Worm (Caenorhabditis elegans) whole organism, L1 larva: ENCODE measurements around the gene F09E10.5.

Source experiments
- C04F5.9 ChIP-seq: sonication (generic microtip); optimal IDR thresholded peaks from 2 replicates; lab custom pipeline; 2016; ENCODE audit warnings: missing genetic modification characterization, missing compliant biosample characterization
- C16A3.4 ChIP-seq: fragments of 150-350 bp; optimal IDR thresholded peaks from 2 replicates; lab custom pipeline; 2014; ENCODE audit warnings: missing biosample characterization, missing genetic modification characterization
- C34B4.2 ChIP-seq: sonication (generic microtip); optimal IDR thresholded peaks from 2 replicates; lab custom pipeline; 2017; ENCODE audit warnings: mild to moderate bottlenecking, missing genetic modification characterization, missing compliant biosample characterization
- Y116A8C.19 ChIP-seq: sonication (generic microtip); optimal IDR thresholded peaks from 2 replicates; lab custom pipeline; 2016; ENCODE audit warnings: missing compliant biosample characterization, missing genetic modification characterization, borderline replicate concordance
- alr-1 ChIP-seq: fragments of 200-800 bp; sonication (Bioruptor generic); optimal IDR thresholded peaks from 2 replicates; lab custom pipeline; 2018; ENCODE audit warnings: borderline replicate concordance, mild to moderate bottlenecking, missing genetic modification characterization, missing compliant biosample characterization
- ama-1 ChIP-seq: fragments of 150-350 bp; optimal IDR thresholded peaks from 2 replicates; lab custom pipeline; 2014
- blmp-1 ChIP-seq: fragments of 150-350 bp; optimal IDR thresholded peaks from 2 replicates; lab custom pipeline; 2014; ENCODE audit warnings: missing biosample characterization, missing genetic modification characterization
- ceh-90 ChIP-seq: sonication (generic microtip); optimal IDR thresholded peaks from 2 replicates; lab custom pipeline; 2016; ENCODE audit warnings: missing genetic modification characterization, missing compliant biosample characterization
- dpl-1 ChIP-seq, 3 experiments: fragments of 150-350 bp in 2 of 3; sonication (generic microtip) in 1 of 3; optimal IDR thresholded peaks; 2 replicates each; lab custom pipeline; 2014 to 2017; ENCODE audit warnings: missing biosample characterization in 3 of 3, missing genetic modification characterization in 3 of 3, missing genetic modification reagents in 3 of 3
- dsc-1 ChIP-seq: sonication (generic microtip); optimal IDR thresholded peaks from 2 replicates; lab custom pipeline; 2016; ENCODE audit warnings: mild to moderate bottlenecking, missing genetic modification characterization, missing compliant biosample characterization
- efl-1 ChIP-seq, 4 experiments: fragments of 150-350 bp; optimal IDR thresholded peaks in 3 of 4; peaks in 1 of 4; 1 replicate in 1 of 4; 2 replicates in 3 of 4; lab custom pipeline; 2014; ENCODE audit warnings: missing biosample characterization in 2 of 4, missing genetic modification characterization in 2 of 4, missing genetic modification reagents in 2 of 4
- egl-13 ChIP-seq: sonication (generic microtip); optimal IDR thresholded peaks from 2 replicates; lab custom pipeline; 2016; ENCODE audit warnings: missing genotype, missing genetic modification reagents, missing genetic modification characterization, missing compliant biosample characterization
- elt-3 ChIP-seq, 6 experiments: fragments of 150-350 bp in 1 of 6; sonication (generic microtip); optimal IDR thresholded peaks; 2 replicates each; lab custom pipeline; 2017 to 2018; ENCODE audit warnings: missing biosample characterization in 6 of 6, missing genetic modification characterization in 6 of 6, inconsistent platforms in 1 of 6
- fkh-4 ChIP-seq: sonication (generic microtip); optimal IDR thresholded peaks from 2 replicates; lab custom pipeline; 2016; ENCODE audit warnings: missing compliant biosample characterization, missing genetic modification characterization, borderline replicate concordance
- fkh-8 ChIP-seq: sonication (generic microtip); optimal IDR thresholded peaks from 2 replicates; lab custom pipeline; 2016; ENCODE audit warnings: mild to moderate bottlenecking, missing genetic modification characterization, missing compliant biosample characterization
- fos-1 ChIP-seq: fragments of 150-350 bp; optimal IDR thresholded peaks from 2 replicates; lab custom pipeline; 2014; ENCODE audit warnings: missing biosample characterization, missing genetic modification characterization
- grh-1 ChIP-seq: fragments of 200-800 bp; sonication (Bioruptor generic); IDR thresholded peaks from 2 replicates; pipeline ENCODE4 v1.3.6; 2022; ENCODE audit warnings: missing genetic modification reagents, missing genetic modification characterization, missing compliant biosample characterization
- hpl-2 ChIP-seq: fragments of 150-350 bp; optimal IDR thresholded peaks from 2 replicates; lab custom pipeline; 2014; ENCODE audit warnings: missing biosample characterization, missing genetic modification reagents, missing genetic modification characterization
- irx-1 ChIP-seq: sonication (generic microtip); optimal IDR thresholded peaks from 2 replicates; lab custom pipeline; 2016; ENCODE audit warnings: missing genetic modification characterization, missing compliant biosample characterization
- lin-13 ChIP-seq: fragments of 150-350 bp; optimal IDR thresholded peaks from 2 replicates; lab custom pipeline; 2014; ENCODE audit warnings: missing biosample characterization, missing genetic modification reagents, missing genetic modification characterization
- lin-15B ChIP-seq: fragments of 150-350 bp; sonication (generic microtip); optimal IDR thresholded peaks from 3 replicates; lab custom pipeline; 2014; ENCODE audit warnings: missing biosample characterization, missing genetic modification characterization
- lin-35 ChIP-seq, 2 experiments: fragments of 150-350 bp; optimal IDR thresholded peaks; 2 replicates each; lab custom pipeline; 2014; ENCODE audit warnings: missing biosample characterization in 2 of 2, missing genetic modification characterization in 2 of 2, missing genetic modification reagents in 2 of 2
- mab-9 ChIP-seq: fragments of 200-800 bp; sonication (Bioruptor generic); IDR thresholded peaks from 2 replicates; pipeline ENCODE4 v1.3.6; 2022; ENCODE audit warnings: missing genetic modification reagents, missing genetic modification characterization, missing compliant biosample characterization
- mep-1 ChIP-seq: fragments of 150-350 bp; optimal IDR thresholded peaks from 2 replicates; lab custom pipeline; 2014; ENCODE audit warnings: missing biosample characterization, missing genetic modification characterization
- nhr-12 ChIP-seq: sonication (generic microtip); optimal IDR thresholded peaks from 2 replicates; lab custom pipeline; 2017; ENCODE audit warnings: missing biosample characterization, missing genetic modification characterization
- nhr-19 ChIP-seq: fragments of 200-800 bp; sonication (Bioruptor generic); conservative IDR thresholded peaks from 2 replicates; pipeline ENCODE4 v1.3.6; 2022; ENCODE audit warnings: missing genetic modification characterization, missing compliant biosample characterization
- nhr-20 ChIP-seq: sonication (generic microtip); optimal IDR thresholded peaks from 2 replicates; lab custom pipeline; 2016; ENCODE audit warnings: mild to moderate bottlenecking, missing genetic modification characterization, missing compliant biosample characterization
- nhr-237 ChIP-seq: fragments of 150-350 bp; optimal IDR thresholded peaks from 2 replicates; lab custom pipeline; 2014; ENCODE audit warnings: missing biosample characterization, missing genetic modification characterization
- nhr-47 ChIP-seq: sonication (generic microtip); optimal IDR thresholded peaks from 2 replicates; lab custom pipeline; 2016; ENCODE audit warnings: mild to moderate bottlenecking, missing genetic modification characterization, moderate library complexity, missing compliant biosample characterization
- nhr-77 ChIP-seq: fragments of 150-350 bp; optimal IDR thresholded peaks from 2 replicates; lab custom pipeline; 2014; ENCODE audit warnings: missing biosample characterization, missing genetic modification characterization
- nhr-85 ChIP-seq: sonication (generic microtip); peaks from one replicate; lab custom pipeline; 2016; ENCODE audit warnings: missing genetic modification characterization, inconsistent platforms, missing compliant biosample characterization
- nhr-90 ChIP-seq: sonication (generic microtip); optimal IDR thresholded peaks from 2 replicates; lab custom pipeline; 2016; ENCODE audit warnings: mild to moderate bottlenecking, missing genetic modification characterization, missing compliant biosample characterization; ENCODE audit not compliant: poor library complexity
- pag-3 ChIP-seq: sonication (generic microtip); optimal IDR thresholded peaks from 2 replicates; lab custom pipeline; 2017; ENCODE audit warnings: missing genetic modification characterization, mild to moderate bottlenecking, missing compliant biosample characterization, antibody characterized with exemption, borderline replicate concordance; ENCODE audit not compliant: insufficient read depth
- pax-3 ChIP-seq: fragments of 200-800 bp; sonication (Bioruptor generic); optimal IDR thresholded peaks from 2 replicates; lab custom pipeline; 2018; ENCODE audit warnings: mild to moderate bottlenecking, missing genetic modification characterization, moderate library complexity, missing compliant biosample characterization
- pqm-1 ChIP-seq: sonication (generic microtip); optimal IDR thresholded peaks from 3 replicates; lab custom pipeline; 2017; ENCODE audit warnings: missing biosample characterization, missing genetic modification characterization
- rnt-1 ChIP-seq: sonication (generic microtip); optimal IDR thresholded peaks from 2 replicates; lab custom pipeline; 2016; ENCODE audit warnings: mild to moderate bottlenecking, missing genetic modification characterization, moderate library complexity, missing compliant biosample characterization
- snpc-4 ChIP-seq: fragments of 150-350 bp; optimal IDR thresholded peaks from 2 replicates; lab custom pipeline; 2014; ENCODE audit warnings: missing biosample characterization, missing genetic modification characterization
- snu-23 ChIP-seq: sonication (generic microtip); optimal IDR thresholded peaks from 2 replicates; lab custom pipeline; 2016; ENCODE audit warnings: missing genetic modification characterization, missing compliant biosample characterization
- sox-4 ChIP-seq: sonication (generic microtip); optimal IDR thresholded peaks from 2 replicates; lab custom pipeline; 2016; ENCODE audit warnings: missing genetic modification characterization, missing compliant biosample characterization
- sptf-1 ChIP-seq: fragments of 150-350 bp; optimal IDR thresholded peaks from 2 replicates; lab custom pipeline; 2014; ENCODE audit warnings: missing biosample characterization, missing genetic modification characterization
- swsn-7 ChIP-seq: sonication (generic microtip); optimal IDR thresholded peaks from 2 replicates; lab custom pipeline; 2016; ENCODE audit warnings: missing genetic modification characterization, missing compliant biosample characterization
- tlp-1 ChIP-seq: fragments of 150-350 bp; optimal IDR thresholded peaks from 2 replicates; lab custom pipeline; 2014; ENCODE audit warnings: missing biosample characterization, missing genetic modification characterization
- unc-130 ChIP-seq: fragments of 150-350 bp; optimal IDR thresholded peaks from 2 replicates; lab custom pipeline; 2017; ENCODE audit warnings: missing biosample characterization, missing genetic modification characterization, inconsistent platforms
- unc-30 ChIP-seq: sonication (generic microtip); optimal IDR thresholded peaks from 2 replicates; lab custom pipeline; 2017; ENCODE audit warnings: missing biosample characterization, missing genetic modification characterization
- unc-62 ChIP-seq: fragments of 150-350 bp; optimal IDR thresholded peaks from 2 replicates; lab custom pipeline; 2014; ENCODE audit warnings: missing biosample characterization, missing genetic modification reagents, missing genetic modification characterization
- unc-86 ChIP-seq: sonication (generic microtip); optimal IDR thresholded peaks from 2 replicates; lab custom pipeline; 2016; ENCODE audit warnings: missing genetic modification characterization, missing compliant biosample characterization
- xbp-1 ChIP-seq: sonication (generic microtip); optimal IDR thresholded peaks from 2 replicates; lab custom pipeline; 2016; ENCODE audit warnings: missing genetic modification characterization, missing compliant biosample characterization
- zag-1 ChIP-seq: fragments of 150-350 bp; optimal IDR thresholded peaks from 2 replicates; lab custom pipeline; 2014; ENCODE audit warnings: missing biosample characterization, missing genetic modification characterization
- zip-4 ChIP-seq: fragments of 200-800 bp; sonication (Bioruptor generic); optimal IDR thresholded peaks from 2 replicates; lab custom pipeline; 2018; ENCODE audit warnings: mild to moderate bottlenecking, missing genetic modification characterization, moderate library complexity, missing compliant biosample characterization
- ztf-11 ChIP-seq, 2 experiments: sonication (generic microtip); optimal IDR thresholded peaks; 2 replicates each; lab custom pipeline; 2016 to 2017; ENCODE audit warnings: missing genetic modification characterization in 2 of 2, missing biosample characterization in 1 of 2, missing compliant biosample characterization in 1 of 2

F09E10.5 gene

ce11 chrX:1446593-1447141 lies 47.5 kb downstream of the F09E10.5 start, which contains the start of gene zfp-3 (continued):
- no peak for TF ChIP-seq unc-30 (tag; lab: Kevin White, UChicago)
- no peak for TF ChIP-seq alr-1 (tag; lab: Kevin White, UChicago)
- peak; percentile 98 for TF ChIP-seq swsn-7 (tag; lab: Kevin White, UChicago)
- peak; percentile 95 for TF ChIP-seq fos-1 (tag; lab: Kevin White, UChicago)
- peak; percentile 95 for TF ChIP-seq rnt-1
- TF ChIP-seq grh-1 (GFP tag; lab: Robert Waterston, UW), result peak; percentile 91
- TF ChIP-seq irx-1 (tag; lab: Kevin White, UChicago), result peak; percentile 88
- peak; percentile 41 for TF ChIP-seq lin-15B (tag; lab: Kevin White, UChicago)
- TF ChIP-seq hpl-2 (GFP tag; lab: Kevin White, UChicago), result peak; percentile 81
- TF ChIP-seq snu-23 (GFP tag; lab: Kevin White, UChicago), result peak; percentile 99
- peak; percentile 98 for TF ChIP-seq fkh-8
- TF ChIP-seq nhr-90, result peak; percentile 95
- peak; percentile 72 for TF ChIP-seq C04F5.9 (tag; lab: Kevin White, UChicago)
- TF ChIP-seq pqm-1, result peak; percentile 54
- TF ChIP-seq efl-1 (optimal IDR thresholded peaks at IDR 0.05; lab: Kevin White, UChicago), result peak; percentile 85 to 96
- peak; percentile 66 to 97 for TF ChIP-seq efl-1 (GFP tag; optimal IDR thresholded peaks at IDR 0.05 in 1 of 2; lab: Kevin White, UChicago)
- TF ChIP-seq tlp-1 (tag; lab: Kevin White, UChicago), result no peak
- no peak for TF ChIP-seq pag-3 (tag; lab: Kevin White, UChicago)
- peak; percentile 85 for TF ChIP-seq sox-4
- TF ChIP-seq ztf-11 (tag; optimal IDR thresholded peaks at IDR 0.05; lab: Kevin White, UChicago), result peak in 1 of 2 experiments; percentile 86
- peak; percentile 95 for TF ChIP-seq nhr-77 (tag; lab: Kevin White, UChicago)
- peak; percentile 95 for TF ChIP-seq mep-1 (tag; lab: Kevin White, UChicago)
- peak; percentile 93 for TF ChIP-seq lin-13
- no peak for TF ChIP-seq sptf-1 (tag; lab: Kevin White, UChicago)
- peak; percentile 55 for TF ChIP-seq unc-130 (tag; lab: Kevin White, UChicago)
- peak; percentile 97 for TF ChIP-seq nhr-47
- no peak for TF ChIP-seq C34B4.2 (tag; lab: Kevin White, UChicago)
- TF ChIP-seq C16A3.4, result peak; percentile 92
- TF ChIP-seq unc-62, result peak; percentile 59
- peak; percentile 96 for TF ChIP-seq unc-86 (tag; lab: Kevin White, UChicago)
- TF ChIP-seq ama-1 (lab: Kevin White, UChicago), result peak; percentile 58
- TF ChIP-seq nhr-85 (tag; lab: Kevin White, UChicago), result peak; percentile 97
- TF ChIP-seq pax-3, result peak; percentile 92
- peak; percentile 72 to 77 (median 73) for TF ChIP-seq dpl-1 (GFP tag; optimal IDR thresholded peaks at IDR 0.05; lab: Kevin White, UChicago)
- TF ChIP-seq ceh-90 (tag; lab: Kevin White, UChicago), result no peak
- TF ChIP-seq mab-9 (GFP tag; lab: Robert Waterston, UW), result peak; percentile 87
- TF ChIP-seq zip-4 (GFP tag; lab: Kevin White, UChicago), result peak; percentile 89

ce11 chrX:1445696-1446095 lies 48.5 kb downstream of the F09E10.5 start:
- TF ChIP-seq unc-30 (tag; lab: Kevin White, UChicago) (no peak), C04F5.9 (tag; lab: Kevin White, UChicago) (no peak), elt-3 (tag; optimal IDR thresholded peaks at IDR 0.05; lab: Kevin White, UChicago) (no peak), nhr-19 (peak; percentile 33; the same call in 1 of the 2 replicates), mab-9 (GFP tag; lab: Robert Waterston, UW) (no peak), dpl-1 (GFP tag; optimal IDR thresholded peaks at IDR 0.05; lab: Kevin White, UChicago) (no peak), Y116A8C.19 (tag; lab: Kevin White, UChicago) (no peak), lin-35 (GFP tag; optimal IDR thresholded peaks at IDR 0.05; lab: Kevin White, UChicago) (no peak), blmp-1 (no peak), nhr-12 (no peak), ztf-11 (tag; optimal IDR thresholded peaks at IDR 0.05; lab: Kevin White, UChicago) (no peak), nhr-237 (tag; lab: Kevin White, UChicago) (no peak), dsc-1 (tag; lab: Kevin White, UChicago) (no peak), fos-1 (tag; lab: Kevin White, UChicago) (no peak), ama-1 (lab: Kevin White, UChicago) (peak; percentile 26), zag-1 (tag; lab: Kevin White, UChicago) (no peak), xbp-1 (tag; lab: Kevin White, UChicago) (no peak), snpc-4 (tag; lab: Kevin White, UChicago) (no peak), nhr-20 (no peak), pqm-1 (no peak), unc-130 (tag; lab: Kevin White, UChicago) (no peak), sox-4 (no peak), unc-62 (no peak), nhr-47 (peak; percentile 31), egl-13 (tag; lab: Kevin White, UChicago) (no peak), fkh-4 (tag; lab: Kevin White, UChicago) (no peak)
